Worm (Caenorhabditis elegans): ENCODE results near the gene atf-2.

DNA sequence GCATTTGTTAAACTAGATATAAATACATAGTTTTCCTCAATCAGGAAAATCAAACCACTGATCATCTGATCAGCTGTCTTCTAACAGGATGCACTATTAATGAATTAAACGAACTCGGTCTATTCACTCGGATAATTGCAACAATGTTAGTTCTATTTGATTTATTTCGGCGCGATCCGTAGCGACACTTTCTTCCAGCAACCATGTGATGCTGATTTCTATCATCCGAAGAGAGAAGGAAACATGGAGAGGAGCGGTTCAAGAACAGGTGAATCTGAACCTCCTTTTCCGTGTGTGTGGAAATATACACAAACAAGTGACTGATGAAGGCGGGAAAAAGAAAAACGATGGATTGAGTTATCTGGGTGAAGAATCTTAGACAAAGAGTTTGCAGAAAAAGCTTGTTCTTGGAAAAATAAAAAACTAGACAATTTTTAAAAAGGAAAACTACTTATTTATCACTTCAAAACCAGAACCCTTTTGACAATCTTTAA, 20.0 kb upstream of the atf-2 start:
- TF ChIP-seq flt-1 (GFP tag; IDR thresholded peaks at IDR 0.05) (no peak), med-1 (GFP tag; optimal IDR thresholded peaks at IDR 0.05; ENCODE audit: insufficient read depth) (no peak), ztf-23 (GFP tag; IDR thresholded peaks at IDR 0.05) (no peak), cog-1 (tag; optimal IDR thresholded peaks at IDR 0.05) (no peak), tab-1 (GFP tag; IDR thresholded peaks at IDR 0.05) (no peak), ztf-29 (GFP tag; IDR thresholded peaks at IDR 0.05) (no peak)
